Worm (Caenorhabditis elegans) whole organism, L1 larva: Measurements from ENCODE around the gene T06C12.14.

ENCODE experiments used
- ama-1 ChIP-seq: fragments of 150-350 bp; optimal IDR thresholded peaks from 2 replicates; lab custom pipeline; 2014
- fos-1 ChIP-seq: fragments of 150-350 bp; optimal IDR thresholded peaks from 2 replicates; lab custom pipeline; 2014; ENCODE audit warnings: missing biosample characterization, missing genetic modification characterization
- jun-1 ChIP-seq: fragments of 150-350 bp; optimal IDR thresholded peaks from 2 replicates; lab custom pipeline; 2014; ENCODE audit warnings: missing biosample characterization, missing genetic modification reagents, missing genetic modification characterization
- lin-15B ChIP-seq: fragments of 150-350 bp; sonication (generic microtip); optimal IDR thresholded peaks from 3 replicates; lab custom pipeline; 2014; ENCODE audit warnings: missing biosample characterization, missing genetic modification characterization
- lin-35 ChIP-seq, 2 experiments: fragments of 150-350 bp; optimal IDR thresholded peaks; 2 replicates each; lab custom pipeline; 2014; ENCODE audit warnings: missing biosample characterization in 2 of 2, missing genetic modification characterization in 2 of 2, missing genetic modification reagents in 2 of 2
- mep-1 ChIP-seq: fragments of 150-350 bp; optimal IDR thresholded peaks from 2 replicates; lab custom pipeline; 2014; ENCODE audit warnings: missing biosample characterization, missing genetic modification characterization
- nhr-12 ChIP-seq: sonication (generic microtip); optimal IDR thresholded peaks from 2 replicates; lab custom pipeline; 2017; ENCODE audit warnings: missing biosample characterization, missing genetic modification characterization
- pax-3 ChIP-seq: fragments of 200-800 bp; sonication (Bioruptor generic); optimal IDR thresholded peaks from 2 replicates; lab custom pipeline; 2018; ENCODE audit warnings: mild to moderate bottlenecking, missing genetic modification characterization, moderate library complexity, missing compliant biosample characterization

DNA sequence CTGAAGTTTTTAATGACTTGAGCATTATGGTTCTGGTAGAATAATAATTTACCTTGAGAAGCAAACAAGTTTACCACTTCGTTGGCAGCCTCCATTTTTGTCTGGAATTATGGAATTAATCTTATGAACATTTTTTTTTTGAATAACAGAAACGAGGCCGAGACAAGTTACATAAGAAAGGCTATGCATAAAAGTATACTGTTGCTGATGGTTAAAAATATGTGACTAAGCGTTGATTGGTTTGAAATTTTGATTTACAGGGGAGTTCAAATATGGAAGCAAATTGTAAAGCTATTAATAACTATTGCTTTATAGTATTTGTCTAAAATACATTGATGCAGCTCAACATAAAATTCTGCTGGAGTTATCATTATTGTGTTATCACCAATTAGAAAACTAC lies 11.0 kb upstream of the T06C12.14 start, which contains the start of gene cgt-1:
- TF ChIP-seq pax-3 (tag; lab: Kevin White, UChicago) (no peak), ama-1 (lab: Kevin White, UChicago) (no peak), nhr-12 (tag; lab: Kevin White, UChicago) (no peak), jun-1 (tag; lab: Kevin White, UChicago) (no peak), lin-35 (GFP tag; optimal IDR thresholded peaks at IDR 0.05; lab: Kevin White, UChicago) (no peak), fos-1 (no peak), mep-1 (tag; lab: Kevin White, UChicago) (no peak), lin-15B (tag; lab: Kevin White, UChicago) (no peak)
